Fruit fly (Drosophila melanogaster) whole organism, pupa: ENCODE data around the gene CG15548.
A peak's percentile ranks its signal among the peaks of the same experiment; 100 is the strongest.

Experiments
- CG10348 ChIP-seq: fragments of 200-800 bp; sonication (Bioruptor generic); IDR thresholded peaks from 2 replicates; pipeline ENCODE4 v1.3.6; 2022; ENCODE audit warnings: missing biosample characterization, missing genetic modification characterization
- CG12605 ChIP-seq: fragments of 200-800 bp; sonication (Bioruptor generic); IDR thresholded peaks from 2 replicates; pipeline ENCODE4 v1.3.6; 2022; ENCODE audit warnings: missing biosample characterization, missing genetic modification characterization
- CG13204 ChIP-seq: fragments of 200-800 bp; sonication (Bioruptor generic); optimal IDR thresholded peaks from 2 replicates; lab custom pipeline; 2018; ENCODE audit warnings: missing biosample characterization, mild to moderate bottlenecking, missing genetic modification characterization, moderate library complexity
- CG14655 ChIP-seq: fragments of 200-800 bp; sonication (Bioruptor generic); optimal IDR thresholded peaks from 3 replicates; lab custom pipeline; 2017; ENCODE audit warnings: mild to moderate bottlenecking, missing biosample characterization, missing genetic modification reagents, missing genetic modification characterization
- CG15710 ChIP-seq: fragments of 200-800 bp; sonication (Bioruptor generic); optimal IDR thresholded peaks from 2 replicates; lab custom pipeline; 2018; ENCODE audit warnings: missing biosample characterization, mild to moderate bottlenecking, missing genetic modification characterization, moderate library complexity
- CG17806 ChIP-seq: fragments of 200-800 bp; sonication (Bioruptor generic); optimal IDR thresholded peaks from 2 replicates; lab custom pipeline; 2018; ENCODE audit warnings: missing biosample characterization, mild to moderate bottlenecking, missing genetic modification characterization, moderate library complexity
- CG32121 ChIP-seq: fragments of 200-800 bp; sonication (Bioruptor generic); IDR thresholded peaks from 2 replicates; pipeline ENCODE4 v1.3.6; 2022; ENCODE audit warnings: missing biosample characterization, missing genetic modification characterization
- CG34367 ChIP-seq: fragments of 200-800 bp; sonication (Bioruptor generic); optimal IDR thresholded peaks from 2 replicates; lab custom pipeline; 2018; ENCODE audit warnings: missing biosample characterization, mild to moderate bottlenecking, missing genetic modification characterization
- CG4496 ChIP-seq: fragments of 200-800 bp; sonication (Bioruptor generic); IDR thresholded peaks from 3 replicates; pipeline ENCODE4 v1.3.6; 2022; ENCODE audit warnings: missing biosample characterization, missing genetic modification characterization
- CG8159 ChIP-seq: fragments of 200-800 bp; sonication (Bioruptor generic); optimal IDR thresholded peaks from 3 replicates; lab custom pipeline; 2018; ENCODE audit warnings: missing biosample characterization, mild to moderate bottlenecking, missing genetic modification characterization, moderate library complexity
- CG8301 ChIP-seq: fragments of 200-800 bp; sonication (Bioruptor generic); optimal IDR thresholded peaks from 2 replicates; lab custom pipeline; 2018; ENCODE audit warnings: missing biosample characterization, mild to moderate bottlenecking, missing genetic modification characterization
- CG9948 ChIP-seq: fragments of 200-800 bp; sonication (Bioruptor generic); optimal IDR thresholded peaks from 2 replicates; lab custom pipeline; 2018; ENCODE audit warnings: missing biosample characterization, mild to moderate bottlenecking, missing genetic modification characterization, moderate library complexity
- D1 ChIP-seq: fragments of 200-800 bp; sonication (Bioruptor generic); optimal IDR thresholded peaks from 2 replicates; lab custom pipeline; 2018; ENCODE audit warnings: missing biosample characterization, mild to moderate bottlenecking, missing genetic modification characterization, moderate library complexity
- EcR ChIP-seq: fragments of 200-800 bp; sonication (Bioruptor generic); optimal IDR thresholded peaks from 3 replicates; lab custom pipeline; 2019; ENCODE audit warnings: missing biosample characterization, missing genetic modification characterization, mild to moderate bottlenecking, moderate library complexity, missing genetic modification reagents
- Ets98B ChIP-seq: fragments of 200-800 bp; sonication (Bioruptor generic); IDR thresholded peaks from 2 replicates; pipeline ENCODE4 v1.3.6; 2022; ENCODE audit warnings: missing biosample characterization, missing genetic modification characterization
- Pif1A ChIP-seq: fragments of 200-800 bp; sonication (Bioruptor generic); optimal IDR thresholded peaks from 3 replicates; lab custom pipeline; 2016; ENCODE audit warnings: missing biosample characterization, missing genetic modification characterization
- Pif1B ChIP-seq: fragments of 200-800 bp; sonication (Bioruptor generic); optimal IDR thresholded peaks from 3 replicates; lab custom pipeline; 2016; ENCODE audit warnings: missing biosample characterization, missing genetic modification characterization
- Snoo ChIP-seq: fragments of 200-800 bp; sonication (Bioruptor generic); optimal IDR thresholded peaks from 3 replicates; lab custom pipeline; 2017; ENCODE audit warnings: missing biosample characterization, mild to moderate bottlenecking, missing genetic modification characterization, inconsistent platforms
- fd96Ca ChIP-seq: fragments of 200-800 bp; sonication (Bioruptor generic); IDR thresholded peaks from 3 replicates; pipeline ENCODE4 v1.3.6; 2022; ENCODE audit warnings: missing biosample characterization, missing genetic modification characterization
- gl ChIP-seq: fragments of 200-800 bp; sonication (Bioruptor generic); optimal IDR thresholded peaks from 2 replicates; lab custom pipeline; 2018; ENCODE audit warnings: missing biosample characterization, mild to moderate bottlenecking, missing genetic modification characterization
- rn ChIP-seq: fragments of 200-800 bp; sonication (Bioruptor generic); IDR thresholded peaks from 2 replicates; pipeline ENCODE4 v1.3.6; 2022; ENCODE audit warnings: missing biosample characterization, missing genetic modification characterization

Gene CG15548

DNA sequence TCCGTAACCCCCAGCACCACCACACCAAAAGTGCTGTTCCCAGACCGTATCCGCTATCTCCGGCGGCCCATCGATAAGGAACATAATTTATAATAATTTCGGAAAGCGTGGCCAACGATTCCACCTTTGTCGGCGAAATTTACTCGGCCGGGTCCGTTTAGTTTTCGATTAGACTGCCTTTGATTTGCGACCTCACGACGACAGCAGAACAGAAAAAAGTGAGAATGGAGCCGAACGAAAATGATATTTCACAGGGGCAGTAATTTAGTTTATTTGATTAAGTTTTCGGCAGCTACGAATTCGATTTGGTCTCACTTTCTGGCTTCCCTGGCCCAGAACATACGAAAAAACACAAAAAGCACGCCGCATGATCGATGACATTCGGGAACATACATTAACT is 35.9 kb upstream of the CG15548 start:
- TF ChIP-seq CG8301 (tag; lab: Kevin White, UChicago) (no peak), Ets98B (GFP tag; lab: Robert Waterston, UW) (no peak), CG9948 (no peak), CG32121 (GFP tag; lab: Robert Waterston, UW) (no peak)

DNA sequence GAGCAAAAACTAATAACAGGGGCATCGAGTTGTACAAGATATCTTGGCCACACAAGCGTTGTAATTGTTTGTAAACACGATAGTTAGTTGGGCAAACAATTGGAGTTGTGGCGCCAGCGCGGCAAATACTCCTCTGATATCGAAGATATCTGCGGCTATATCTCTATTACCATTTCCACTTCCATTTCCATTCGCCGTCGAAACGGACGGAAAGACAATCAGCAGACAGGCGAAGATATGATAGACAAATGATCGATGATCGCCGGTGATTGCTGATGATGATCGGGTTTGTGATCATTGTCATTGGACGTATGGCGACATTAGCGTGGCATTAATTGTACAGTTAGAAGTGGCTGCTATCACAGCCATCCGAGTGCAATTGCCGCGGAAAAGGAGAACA is 34.1 kb upstream of the CG15548 start:
- TF ChIP-seq CG10348 (GFP tag; lab: Robert Waterston, UW) = no peak
- no peak for TF ChIP-seq Snoo (tag; lab: Kevin White, UChicago)
- TF ChIP-seq CG17806 (tag; lab: Kevin White, UChicago) = no peak
- no peak for TF ChIP-seq fd96Ca (GFP tag; lab: Robert Waterston, UW)
- no peak for TF ChIP-seq CG34367 (tag; lab: Kevin White, UChicago)
- TF ChIP-seq CG14655 (GFP tag; lab: Kevin White, UChicago) = no peak
- no peak for TF ChIP-seq Pif1B (GFP tag; lab: Kevin White, UChicago)
- no peak for TF ChIP-seq Pif1A (GFP tag; lab: Kevin White, UChicago)
- TF ChIP-seq CG13204 (GFP tag; lab: Kevin White, UChicago) = no peak
- TF ChIP-seq EcR (GFP tag; lab: Kevin White, UChicago) = no peak
- no peak for TF ChIP-seq CG8159 (tag; lab: Kevin White, UChicago)
- no peak for TF ChIP-seq gl
- no peak for TF ChIP-seq D1
- TF ChIP-seq Ets98B (GFP tag; lab: Robert Waterston, UW) = no peak
- TF ChIP-seq CG9948 = no peak
- no peak for TF ChIP-seq CG32121 (GFP tag; lab: Robert Waterston, UW)

DNA sequence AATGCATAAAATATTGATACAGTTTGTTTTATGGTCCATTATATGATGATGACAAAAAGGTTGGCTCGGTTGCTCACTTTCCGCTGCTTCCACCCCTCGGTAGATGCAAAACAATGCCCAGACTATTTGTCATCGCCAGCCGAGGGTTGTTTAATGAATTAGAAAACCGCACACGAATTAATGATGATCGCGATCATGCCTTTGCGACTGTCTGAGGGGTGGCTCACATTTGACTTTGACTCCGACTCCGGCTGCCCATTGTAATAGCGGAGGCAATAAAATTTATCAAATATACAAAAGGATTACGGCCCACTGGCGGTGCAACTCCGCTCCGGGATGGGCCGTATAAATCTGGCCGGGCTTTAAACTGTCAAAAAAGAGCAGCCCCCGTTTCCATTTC is 33.5 kb upstream of the CG15548 start:
- TF ChIP-seq CG15710 (tag; lab: Kevin White, UChicago) = no peak
- TF ChIP-seq CG13204 (GFP tag; lab: Kevin White, UChicago) = no peak
- no peak for TF ChIP-seq CG12605 (GFP tag; lab: Robert Waterston, UW)
- no peak for TF ChIP-seq CG17806 (tag; lab: Kevin White, UChicago)
- TF ChIP-seq rn (GFP tag; lab: Robert Waterston, UW) = no peak
- TF ChIP-seq Pif1A (GFP tag; lab: Kevin White, UChicago) = no peak

DNA sequence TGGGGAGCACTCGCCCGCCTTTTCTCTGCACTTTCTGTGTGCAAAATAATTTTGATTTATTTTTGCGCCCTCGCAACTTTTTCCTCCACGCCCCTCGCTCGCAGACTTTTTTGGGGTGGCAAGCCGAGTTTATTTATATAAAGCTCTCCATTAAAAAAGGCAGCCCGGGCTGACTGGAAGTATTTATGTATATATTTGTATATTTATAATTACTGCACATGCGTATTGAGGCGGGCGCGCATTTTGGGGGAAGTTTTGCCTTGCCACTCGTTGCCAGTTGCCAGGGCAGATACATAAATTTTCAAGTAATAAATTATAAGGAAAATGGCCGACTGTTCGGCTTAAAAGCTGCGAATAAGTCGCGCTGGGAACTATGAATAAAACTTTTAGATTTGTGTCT is 30.9 kb upstream of the CG15548 start:
- no peak for TF ChIP-seq Pif1B (GFP tag; lab: Kevin White, UChicago)
- TF ChIP-seq, all 21 proteins: peak for 0

DNA sequence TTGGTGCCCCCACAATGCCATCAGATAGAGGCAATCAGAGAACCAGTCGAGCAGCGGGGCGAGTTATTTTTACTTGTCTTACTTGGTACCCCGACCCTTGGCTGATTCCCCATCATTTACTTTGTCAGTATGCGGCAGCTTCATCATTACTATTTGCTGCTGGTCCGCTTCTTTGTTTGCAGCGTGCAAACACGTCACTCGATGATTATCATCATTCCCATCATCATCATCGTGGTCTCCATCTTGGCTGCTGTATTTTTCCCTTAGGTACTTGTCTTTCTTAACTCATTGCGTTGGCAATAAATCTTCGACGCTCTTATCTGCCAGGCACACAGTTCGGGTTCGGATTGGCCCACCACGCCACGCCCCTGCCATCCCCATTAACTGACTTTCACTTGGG is 27.4 kb upstream of the CG15548 start:
- TF ChIP-seq Pif1A (GFP tag; lab: Kevin White, UChicago) = peak; percentile 28
- TF ChIP-seq CG9948 = no peak

DNA sequence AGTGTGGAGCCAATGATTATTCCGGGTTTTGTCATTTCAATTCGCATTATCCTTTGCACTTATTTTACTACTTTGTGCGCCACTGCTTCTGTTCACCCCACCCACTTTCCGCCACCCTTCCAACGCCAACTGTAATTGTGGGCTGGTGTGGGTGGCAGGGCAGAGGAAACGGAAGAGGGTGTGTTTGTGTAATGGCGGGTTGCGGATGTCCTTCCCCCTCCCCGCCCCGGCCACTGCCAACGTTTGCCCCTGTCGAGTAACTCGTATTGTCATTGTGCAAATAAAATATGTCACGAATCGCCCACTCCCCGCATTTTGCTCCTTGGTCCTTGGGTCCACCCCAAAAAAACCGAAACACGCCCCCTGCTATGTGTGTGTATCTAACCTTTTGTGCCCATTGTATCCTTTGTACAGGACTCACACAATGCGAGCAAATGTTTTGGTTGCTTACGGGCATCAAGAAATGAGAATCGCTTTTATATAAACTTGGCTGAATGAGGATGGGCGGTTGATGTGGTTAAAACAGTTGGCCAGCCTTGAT is 25.5 kb upstream of the CG15548 start:
- TF ChIP-seq CG14655 (GFP tag; lab: Kevin White, UChicago) = no peak
- no peak for TF ChIP-seq EcR (GFP tag; lab: Kevin White, UChicago)
- TF ChIP-seq D1 = no peak
- TF ChIP-seq Pif1B (GFP tag; lab: Kevin White, UChicago) = no peak
- TF ChIP-seq CG8159 (tag; lab: Kevin White, UChicago) = no peak
- TF ChIP-seq CG4496 = no peak
- TF ChIP-seq rn (GFP tag; lab: Robert Waterston, UW) = no peak
- no peak for TF ChIP-seq CG17806 (tag; lab: Kevin White, UChicago)
- no peak for TF ChIP-seq Ets98B (GFP tag; lab: Robert Waterston, UW)
- TF ChIP-seq Pif1A (GFP tag; lab: Kevin White, UChicago) = no peak
- no peak for TF ChIP-seq CG12605 (GFP tag; lab: Robert Waterston, UW)
- TF ChIP-seq CG9948 = no peak
- no peak for TF ChIP-seq CG8301 (tag; lab: Kevin White, UChicago)
- TF ChIP-seq CG10348 (GFP tag; lab: Robert Waterston, UW) = no peak
- TF ChIP-seq CG34367 (tag; lab: Kevin White, UChicago) = no peak
- TF ChIP-seq CG15710 (tag; lab: Kevin White, UChicago) = no peak
- TF ChIP-seq Snoo (tag; lab: Kevin White, UChicago) = no peak
- no peak for TF ChIP-seq CG32121 (GFP tag; lab: Robert Waterston, UW)

DNA sequence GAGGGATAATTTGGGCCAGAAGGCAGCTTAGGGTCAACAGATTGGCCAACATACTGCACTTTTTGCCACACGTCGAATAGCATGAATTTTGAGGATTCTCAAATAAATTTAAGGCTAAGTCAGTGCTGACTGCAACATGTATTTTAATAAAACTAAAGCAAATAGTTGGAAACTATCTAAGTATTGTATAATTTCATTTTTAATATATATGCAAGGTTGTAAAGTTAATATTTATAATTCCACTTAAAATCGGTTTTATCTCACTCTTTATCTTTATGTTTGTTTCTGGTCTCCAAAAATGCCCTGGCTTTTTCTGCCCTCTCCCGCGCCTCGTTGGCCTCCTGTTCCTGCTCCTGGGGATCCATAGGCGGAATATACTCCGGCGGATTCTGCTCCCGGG is 23.1 kb upstream of the CG15548 start, which contains the start of gene CG15549:
Gene CG15549, minus strand, starts transcription at position 101 of the 400 bp plus-strand sequence.
- TF ChIP-seq CG9948 = no peak
- TF ChIP-seq CG34367 (tag; lab: Kevin White, UChicago) = no peak
- TF ChIP-seq CG17806 (tag; lab: Kevin White, UChicago) = no peak
- TF ChIP-seq D1 = no peak
- no peak for TF ChIP-seq Snoo (tag; lab: Kevin White, UChicago)
- TF ChIP-seq rn (GFP tag; lab: Robert Waterston, UW) = no peak
- TF ChIP-seq CG4496 = no peak
- TF ChIP-seq CG15710 (tag; lab: Kevin White, UChicago) = no peak
- TF ChIP-seq EcR (GFP tag; lab: Kevin White, UChicago) = no peak
- TF ChIP-seq CG12605 (GFP tag; lab: Robert Waterston, UW) = no peak
- TF ChIP-seq fd96Ca (GFP tag; lab: Robert Waterston, UW) = no peak
- no peak for TF ChIP-seq CG13204 (GFP tag; lab: Kevin White, UChicago)
- TF ChIP-seq CG14655 (GFP tag; lab: Kevin White, UChicago) = no peak
- TF ChIP-seq CG8301 (tag; lab: Kevin White, UChicago) = no peak
- no peak for TF ChIP-seq CG8159 (tag; lab: Kevin White, UChicago)
